Worm (Caenorhabditis elegans) whole organism, L4 larva: ENCODE measurements around the gene srh-236.

Source experiments
- Y105C5A.15 ChIP-seq: fragments of 200-800 bp; sonication (Bioruptor generic); IDR thresholded peaks from 2 replicates; pipeline ENCODE4 v1.3.6; 2022; ENCODE audit warnings: missing genetic modification characterization, missing compliant biosample characterization
- jun-1 ChIP-seq: fragments of 150-350 bp; optimal IDR thresholded peaks from 2 replicates; lab custom pipeline; 2014; ENCODE audit warnings: missing biosample characterization, missing genetic modification reagents, missing genetic modification characterization

ce11 chrV:17258868-17259267 is 47.0 kb upstream of the srh-236 start, which contains the start of gene fbxa-85:
- no peak for TF ChIP-seq Y105C5A.15 (GFP tag; lab: Robert Waterston, UW)
- TF ChIP-seq jun-1 (tag; lab: Kevin White, UChicago) = no peak
